Fruit fly (Drosophila melanogaster) whole organism, embryonic: ENCODE measurements around the gene Pph13.
A peak's percentile ranks its signal among the peaks of the same experiment; 100 is the strongest.

Source experiments
- ATbp ChIP-seq: fragments of 200-800 bp; sonication (Bioruptor generic); optimal IDR thresholded peaks from 2 replicates; lab custom pipeline; 2017; ENCODE audit warnings: missing biosample characterization, mild to moderate bottlenecking, missing genetic modification characterization, missing genetic modification reagents
- Atf-2 ChIP-seq: fragments of 200-800 bp; sonication (Bioruptor generic); optimal IDR thresholded peaks from 2 replicates; lab custom pipeline; 2016; ENCODE audit warnings: missing biosample characterization, missing genetic modification characterization
- Atf6 ChIP-seq: fragments of 200-800 bp; sonication (Bioruptor generic); IDR thresholded peaks from 2 replicates; pipeline ENCODE4 v1.3.6; 2022; ENCODE audit warnings: missing biosample characterization, missing genetic modification characterization
- BEAF-32 ChIP-seq: fragments of 200-800 bp; sonication (Bioruptor generic); optimal IDR thresholded peaks from 3 replicates; lab custom pipeline; 2017; ENCODE audit warnings: missing biosample characterization, missing genetic modification characterization, mild to moderate bottlenecking, moderate library complexity, missing genetic modification reagents
- Bdp1 ChIP-seq: fragments of 200-800 bp; sonication (Bioruptor generic); optimal IDR thresholded peaks from 3 replicates; lab custom pipeline; 2016; ENCODE audit warnings: missing biosample characterization, missing genetic modification characterization
- C15 ChIP-seq: fragments of 200-800 bp; sonication (Bioruptor generic); IDR thresholded peaks from 3 replicates; pipeline ENCODE4 v1.3.6; 2022; ENCODE audit warnings: missing biosample characterization, missing genetic modification characterization
- CG10462 ChIP-seq: fragments of 200-800 bp; sonication (Bioruptor generic); optimal IDR thresholded peaks from 2 replicates; lab custom pipeline; 2016; ENCODE audit warnings: missing biosample characterization, missing genetic modification characterization
- CG10565 ChIP-seq: fragments of 200-800 bp; sonication (Bioruptor generic); optimal IDR thresholded peaks from 3 replicates; lab custom pipeline; 2016; ENCODE audit warnings: missing biosample characterization, mild to moderate bottlenecking, missing genetic modification characterization
- CG11093 ChIP-seq: fragments of 200-800 bp; sonication (Bioruptor generic); IDR thresholded peaks from 3 replicates; pipeline ENCODE4 v1.3.6; 2022; ENCODE audit warnings: missing biosample characterization, missing genetic modification characterization
- CG11247 ChIP-seq: fragments of 200-800 bp; sonication (Bioruptor generic); IDR thresholded peaks from 2 replicates; pipeline ENCODE4 v1.3.6; 2022; ENCODE audit warnings: missing biosample characterization, missing genetic modification characterization
- CG12299 ChIP-seq: fragments of 200-800 bp; sonication (Bioruptor generic); optimal IDR thresholded peaks from 2 replicates; lab custom pipeline; 2018; ENCODE audit warnings: missing biosample characterization, mild to moderate bottlenecking, missing genetic modification characterization
- CG1647 ChIP-seq: fragments of 200-800 bp; sonication (Bioruptor generic); optimal IDR thresholded peaks from 3 replicates; lab custom pipeline; 2016; ENCODE audit warnings: missing biosample characterization, missing genetic modification characterization
- CG17568 ChIP-seq: fragments of 200-800 bp; sonication (Bioruptor generic); optimal IDR thresholded peaks from 2 replicates; lab custom pipeline; 2018; ENCODE audit warnings: missing biosample characterization, mild to moderate bottlenecking, missing genetic modification characterization, moderate library complexity
- CG17829 ChIP-seq: fragments of 200-800 bp; optimal IDR thresholded peaks from 2 replicates; lab custom pipeline; 2019; ENCODE audit warnings: missing biosample characterization, mild to moderate bottlenecking, missing genetic modification characterization, moderate library complexity
- CG17912 ChIP-seq: fragments of 200-800 bp; sonication (Bioruptor generic); optimal IDR thresholded peaks from 2 replicates; lab custom pipeline; 2018; ENCODE audit warnings: missing biosample characterization, mild to moderate bottlenecking, missing genetic modification characterization
- CG18011 ChIP-seq: fragments of 200-800 bp; sonication (Bioruptor generic); optimal IDR thresholded peaks from 2 replicates; lab custom pipeline; 2017; ENCODE audit warnings: missing biosample characterization, missing genetic modification characterization, mild to moderate bottlenecking, moderate library complexity, missing genotype
- CG2120 ChIP-seq: fragments of 200-800 bp; sonication (Bioruptor generic); optimal IDR thresholded peaks from 3 replicates; lab custom pipeline; 2016; ENCODE audit warnings: missing biosample characterization, missing genetic modification characterization
- CG3065 ChIP-seq: fragments of 200-800 bp; sonication (Bioruptor generic); optimal IDR thresholded peaks from 2 replicates; lab custom pipeline; 2016; ENCODE audit warnings: missing biosample characterization, missing genetic modification characterization
- CG31365 ChIP-seq: fragments of 200-800 bp; sonication (Bioruptor generic); optimal IDR thresholded peaks from 2 replicates; lab custom pipeline; 2018; ENCODE audit warnings: missing biosample characterization, mild to moderate bottlenecking, missing genetic modification characterization
- CG3838 ChIP-seq: fragments of 200-800 bp; sonication (Bioruptor generic); optimal IDR thresholded peaks from 3 replicates; lab custom pipeline; 2016; ENCODE audit warnings: missing biosample characterization, missing genetic modification characterization
- CG4360 ChIP-seq: fragments of 200-800 bp; sonication (Bioruptor generic); IDR thresholded peaks from 2 replicates; pipeline ENCODE4 v1.3.6; 2022; ENCODE audit warnings: missing biosample characterization, missing genetic modification characterization
- CG5245 ChIP-seq: fragments of 200-800 bp; sonication (Bioruptor generic); optimal IDR thresholded peaks from 3 replicates; lab custom pipeline; 2016; ENCODE audit warnings: missing biosample characterization, missing genetic modification characterization
- CG8388 ChIP-seq: fragments of 200-800 bp; sonication (Bioruptor generic); optimal IDR thresholded peaks from 2 replicates; lab custom pipeline; 2019; ENCODE audit warnings: missing biosample characterization, mild to moderate bottlenecking, missing genetic modification characterization, moderate library complexity
- D ChIP-seq, 2 experiments: fragments of 200-800 bp in 1 of 2; fragments of >200 bp in 1 of 2; sonication (Bioruptor generic) in 1 of 2; optimal IDR thresholded peaks; 2 replicates in 1 of 2; 3 replicates in 1 of 2; lab custom pipeline; 2017; ENCODE audit warnings: mild to moderate bottlenecking in 1 of 2, missing biosample characterization in 1 of 2, missing genetic modification characterization in 1 of 2, missing genetic modification reagents in 1 of 2
- Dek ChIP-seq: fragments of 200-800 bp; sonication (Bioruptor generic); optimal IDR thresholded peaks from 3 replicates; lab custom pipeline; 2019; ENCODE audit warnings: missing biosample characterization, mild to moderate bottlenecking, missing genetic modification characterization, moderate library complexity
- Doc2 ChIP-seq: fragments of 200-800 bp; sonication (Bioruptor generic); IDR thresholded peaks from 2 replicates; pipeline ENCODE4 v1.3.6; 2022; ENCODE audit warnings: missing biosample characterization, missing genetic modification characterization
- E2f1 ChIP-seq: fragments of 200-800 bp; sonication (Bioruptor generic); IDR thresholded peaks from 2 replicates; pipeline ENCODE4 v1.3.6; 2022; ENCODE audit warnings: missing biosample characterization, missing genetic modification characterization
- Ets97D ChIP-seq: fragments of 200-800 bp; sonication (Bioruptor generic); optimal IDR thresholded peaks from 3 replicates; lab custom pipeline; 2016; ENCODE audit warnings: missing biosample characterization, missing genetic modification characterization
- H2.0 ChIP-seq: fragments of 200-800 bp; sonication (Bioruptor generic); IDR thresholded peaks from 2 replicates; pipeline ENCODE4 v1.3.6; 2022; ENCODE audit warnings: missing biosample characterization, missing genetic modification characterization
- Hmr ChIP-seq: fragments of 200-800 bp; sonication (Bioruptor generic); optimal IDR thresholded peaks from 3 replicates; lab custom pipeline; 2017; ENCODE audit warnings: mild to moderate bottlenecking, missing biosample characterization, missing genetic modification reagents, missing genetic modification characterization
- Hr3 ChIP-seq: fragments of 200-800 bp; sonication (Bioruptor generic); optimal IDR thresholded peaks from 3 replicates; lab custom pipeline; 2016; ENCODE audit warnings: missing biosample characterization, missing genetic modification characterization
- Meics ChIP-seq: fragments of 200-800 bp; sonication (Bioruptor generic); optimal IDR thresholded peaks from 2 replicates; lab custom pipeline; 2017; ENCODE audit warnings: missing biosample characterization, mild to moderate bottlenecking, missing genetic modification characterization
- Optix ChIP-seq: fragments of 200-800 bp; sonication (Bioruptor generic); IDR thresholded peaks from 3 replicates; pipeline ENCODE4 v1.3.6; 2022; ENCODE audit warnings: missing biosample characterization, missing genetic modification characterization
- Pdp1 ChIP-seq, 2 experiments: fragments of 200-800 bp; sonication (Bioruptor generic); optimal IDR thresholded peaks; 3 replicates each; lab custom pipeline; 2016; ENCODE audit warnings: missing biosample characterization in 2 of 2, missing genetic modification characterization in 2 of 2, mild to moderate bottlenecking in 1 of 2, moderate library complexity in 1 of 2
- Sry-β ChIP-seq: fragments of 200-800 bp; sonication (Bioruptor generic); optimal IDR thresholded peaks from 2 replicates; lab custom pipeline; 2018; ENCODE audit warnings: missing biosample characterization, mild to moderate bottlenecking, missing genetic modification characterization, moderate library complexity
- Sry-δ ChIP-seq: fragments of 200-800 bp; sonication (Bioruptor generic); optimal IDR thresholded peaks from 2 replicates; lab custom pipeline; 2016; ENCODE audit warnings: missing biosample characterization, missing genetic modification characterization
- abd-A ChIP-seq: fragments of 200-800 bp; sonication (Bioruptor generic); optimal IDR thresholded peaks from 3 replicates; lab custom pipeline; 2019; ENCODE audit warnings: missing biosample characterization, mild to moderate bottlenecking, missing genetic modification characterization, moderate library complexity
- bbx ChIP-seq: fragments of 200-800 bp; sonication (Bioruptor generic); IDR thresholded peaks from 2 replicates; pipeline ENCODE4 v1.3.6; 2022; ENCODE audit warnings: missing biosample characterization, missing genetic modification characterization; ENCODE audit not compliant: partially characterized antibody
- bowl ChIP-seq: fragments of 200-800 bp; sonication (Bioruptor generic); IDR thresholded peaks from 2 replicates; pipeline ENCODE4 v1.3.6; 2022; ENCODE audit warnings: missing biosample characterization, missing genetic modification characterization
- chn ChIP-seq: fragments of 200-800 bp; sonication (Bioruptor generic); optimal IDR thresholded peaks from 2 replicates; lab custom pipeline; 2016; ENCODE audit warnings: missing biosample characterization, missing genetic modification characterization
- dimm ChIP-seq: fragments of 200-800 bp; sonication (Bioruptor generic); IDR thresholded peaks from 2 replicates; pipeline ENCODE4 v1.3.6; 2022; ENCODE audit warnings: missing biosample characterization, missing genetic modification characterization
- disco-r ChIP-seq: fragments of 200-800 bp; sonication (Bioruptor generic); optimal IDR thresholded peaks from 2 replicates; lab custom pipeline; 2016; ENCODE audit warnings: missing biosample characterization, missing genetic modification characterization
- exex ChIP-seq: fragments of 200-800 bp; sonication (Bioruptor generic); optimal IDR thresholded peaks from 4 replicates; lab custom pipeline; 2018; ENCODE audit warnings: missing biosample characterization, mild to moderate bottlenecking, missing genetic modification characterization, moderate library complexity
- fru ChIP-seq: fragments of >200 bp; optimal IDR thresholded peaks from 2 replicates; lab custom pipeline; 2017
- gem ChIP-seq: fragments of 200-800 bp; sonication (Bioruptor generic); optimal IDR thresholded peaks from 2 replicates; lab custom pipeline; 2019; ENCODE audit warnings: missing biosample characterization, mild to moderate bottlenecking, missing genetic modification characterization, moderate library complexity
- lola ChIP-seq, 3 experiments: fragments of >200 bp in 2 of 3; fragments of 200-800 bp in 1 of 3; sonication (Bioruptor generic) in 1 of 3; optimal IDR thresholded peaks; 2 replicates each; lab custom pipeline; 2017 to 2019; ENCODE audit warnings: missing biosample characterization in 3 of 3, missing genetic modification characterization in 3 of 3, mild to moderate bottlenecking in 1 of 3, moderate library complexity in 1 of 3
- luna ChIP-seq: fragments of 200-800 bp; sonication (Bioruptor generic); optimal IDR thresholded peaks from 2 replicates; lab custom pipeline; 2016; ENCODE audit warnings: missing biosample characterization, missing genetic modification characterization
- sim ChIP-seq: fragments of 200-800 bp; sonication (Bioruptor generic); IDR thresholded peaks from 2 replicates; pipeline ENCODE4 v1.3.6; 2022; ENCODE audit warnings: missing biosample characterization, missing genetic modification characterization
- sqz ChIP-seq: fragments of 200-800 bp; sonication (Bioruptor generic); optimal IDR thresholded peaks from 3 replicates; lab custom pipeline; 2018; ENCODE audit warnings: missing biosample characterization, mild to moderate bottlenecking, missing genetic modification characterization

The Pph13 gene

dm6 chr2L:563769-564550 lies 13.3 kb upstream of the Pph13 start, which contains the start of the genes uncNacbeta and CG2794 (continued):
- TF ChIP-seq bbx (GFP tag; lab: Robert Waterston, UW) (peak; percentile 79), H2.0 (GFP tag; lab: Robert Waterston, UW) (no peak; the same call in 1 of the 2 replicates), CG12299 (tag; lab: Kevin White, UChicago) (no peak), Sry-δ (peak; percentile 78), CG18011 (GFP tag; lab: Kevin White, UChicago) (no peak), CG17829 (tag; lab: Kevin White, UChicago) (peak; percentile 16), sim (GFP tag; lab: Robert Waterston, UW) (no peak), CG11247 (no peak; the same call in 1 of the 2 replicates), CG2120 (GFP tag; lab: Kevin White, UChicago) (peak; percentile 51), Ets97D (GFP tag; lab: Kevin White, UChicago) (no peak), Bdp1 (GFP tag; lab: Kevin White, UChicago) (no peak), Atf6 (0 out of 2 replicates have a peak, but pooled peaks have one; percentile 11), Sry-β (GFP tag; lab: Kevin White, UChicago) (peak; percentile 99), CG3838 (no peak), CG11093 (GFP tag; lab: Robert Waterston, UW) (no peak), CG17912 (GFP tag; lab: Kevin White, UChicago) (no peak), E2f1 (GFP tag; lab: Robert Waterston, UW) (no peak), fru (lab: Kevin White, UChicago) (no peak), bowl (no peak), gem (tag; lab: Kevin White, UChicago) (no peak), BEAF-32 (GFP tag; lab: Kevin White, UChicago) (peak; percentile 66), abd-A (tag; lab: Kevin White, UChicago) (no peak), D (optimal IDR thresholded peaks at IDR 0.05; lab: Kevin White, UChicago) (no peak), D (GFP tag; optimal IDR thresholded peaks at IDR 0.05; lab: Kevin White, UChicago) (no peak), CG31365 (tag; lab: Kevin White, UChicago) (no peak), C15 (GFP tag; lab: Robert Waterston, UW) (no peak), Optix (GFP tag; lab: Robert Waterston, UW) (no peak), lola (GFP tag; optimal IDR thresholded peaks at IDR 0.05; lab: Kevin White, UChicago) (no peak), dimm (no peak), sqz (no peak), CG8388 (GFP tag; lab: Kevin White, UChicago) (no peak), ATbp (no peak), Atf-2 (no peak), Dek (tag; lab: Kevin White, UChicago) (no peak), Meics (GFP tag; lab: Kevin White, UChicago) (no peak), CG10565 (no peak), Pdp1 (GFP tag; optimal IDR thresholded peaks at IDR 0.05; lab: Kevin White, UChicago) (no peak), exex (tag; lab: Kevin White, UChicago) (no peak), disco-r (GFP tag; lab: Kevin White, UChicago) (no peak), CG17568 (GFP tag; lab: Kevin White, UChicago) (no peak), Hr3 (GFP tag; lab: Kevin White, UChicago) (no peak), Doc2 (GFP tag; lab: Robert Waterston, UW) (no peak), CG5245 (GFP tag; lab: Kevin White, UChicago) (no peak), CG4360 (GFP tag; lab: Robert Waterston, UW) (no peak), CG10462 (no peak), CG3065 (no peak), Hmr (no peak), CG1647 (GFP tag; lab: Kevin White, UChicago) (no peak), luna (GFP tag; lab: Kevin White, UChicago) (no peak), chn (GFP tag; lab: Kevin White, UChicago) (no peak)
